Fruit fly (Drosophila melanogaster) S2 (cell line): ENCODE results near the gene Arfip.

Experiments used
- CG8478 ChIP-seq: fragments of >200 bp; optimal IDR thresholded peaks from 2 replicates; lab custom pipeline; 2018
- CTCF ChIP-seq, 2 experiments: fragments of >200 bp; optimal IDR thresholded peaks; 2 replicates each; lab custom pipeline; 2018

DNA sequence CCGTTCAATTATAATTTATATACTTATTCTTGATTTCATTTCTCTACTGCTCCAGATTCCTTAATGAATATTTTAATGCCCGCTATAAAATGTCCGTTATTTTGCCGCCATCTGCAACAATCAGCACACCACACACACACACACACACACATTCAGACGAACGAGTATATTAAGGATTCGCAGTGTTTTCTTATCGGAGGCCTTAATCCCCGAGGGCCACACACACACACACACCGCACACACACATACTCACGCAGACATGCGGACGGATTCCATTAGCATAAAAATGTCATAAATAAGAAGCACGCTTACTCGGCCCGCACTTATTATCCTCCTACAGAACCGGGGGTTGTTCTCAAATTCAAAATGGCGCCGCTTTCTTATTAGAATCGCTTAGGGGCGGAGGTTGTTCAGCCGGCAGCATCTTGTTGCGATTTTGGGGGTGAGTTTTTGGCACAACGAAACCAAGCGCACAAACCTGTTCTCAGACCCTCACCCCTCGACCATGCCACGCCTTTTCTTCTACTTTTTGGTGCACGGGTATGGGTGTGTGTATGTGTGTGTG lies 26.2 kb upstream of the Arfip start:
- TF ChIP-seq CG8478 (lab: Kevin White, UChicago): no peak
- no peak for TF ChIP-seq CTCF (optimal IDR thresholded peaks at IDR 0.05; lab: Kevin White, UChicago)
